Fruit fly (Drosophila melanogaster): ENCODE data around the gene CG13031.

Gene CG13031

DNA sequence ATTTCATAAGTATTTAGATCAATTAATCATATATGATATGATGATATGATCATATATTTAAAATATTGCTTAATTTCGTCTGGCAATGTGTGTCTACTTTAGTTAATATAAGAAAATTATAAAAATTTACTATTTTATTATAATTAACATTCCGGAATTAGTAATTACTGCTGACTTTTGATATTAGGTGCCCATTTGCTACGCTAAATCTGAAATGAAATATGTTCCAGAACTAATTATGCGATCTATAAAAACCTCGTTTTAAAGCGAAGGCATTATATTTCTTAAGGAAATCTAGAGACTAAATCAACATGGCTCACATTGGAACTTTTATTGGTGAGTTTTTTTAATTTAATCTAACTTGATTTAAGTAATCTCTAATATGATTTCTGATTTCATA lies 30.5 kb downstream of the CG13031 start, which contains the start of gene CG42852:
CG42852 (plus strand) TSS at position 301 of the 400 bp plus-strand sequence.
- TF ChIP-seq Dll (optimal IDR thresholded peaks at IDR 0.05) (no peak), pan (optimal IDR thresholded peaks at IDR 0.05) (no peak), CG8478 (optimal IDR thresholded peaks at IDR 0.05) (no peak), psq (optimal IDR thresholded peaks at IDR 0.05) (no peak), usp (GFP tag; optimal IDR thresholded peaks at IDR 0.05) (no peak), EcR (GFP tag; optimal IDR thresholded peaks at IDR 0.05) (no peak)

DNA sequence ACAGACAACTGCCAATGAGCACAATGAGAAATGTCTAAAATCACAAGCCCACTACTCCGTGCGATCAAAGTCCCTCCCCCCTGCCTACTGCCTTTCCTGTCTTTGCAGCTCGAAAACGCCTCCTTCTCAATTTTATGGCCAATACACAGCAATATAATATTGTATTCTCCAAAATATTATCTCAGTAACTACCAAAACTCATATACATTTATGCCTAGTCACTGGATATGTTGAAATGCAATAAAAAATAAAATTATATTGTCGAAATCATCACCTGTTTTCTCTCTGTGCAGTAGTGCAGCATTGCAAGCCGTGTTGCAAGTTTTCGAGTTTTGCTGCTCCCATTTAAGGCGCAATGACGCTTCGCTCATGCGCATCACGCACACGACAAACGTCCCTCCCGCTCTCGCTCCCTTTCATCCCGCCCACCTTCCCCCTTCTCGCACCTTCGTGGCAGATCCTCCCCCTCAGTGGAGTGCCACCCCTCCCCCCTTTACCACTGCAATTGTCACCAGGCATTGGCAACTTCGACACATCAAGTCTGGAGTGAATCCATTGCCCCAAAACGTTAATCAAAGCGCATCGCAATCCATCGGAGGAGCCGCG lies 33.9 kb downstream of the CG13031 start:
- TF ChIP-seq CG8478 (optimal IDR thresholded peaks at IDR 0.05) (no peak), psq (optimal IDR thresholded peaks at IDR 0.05) (no peak), pan (optimal IDR thresholded peaks at IDR 0.05) (no peak), Dll (optimal IDR thresholded peaks at IDR 0.05) (no peak), usp (GFP tag; optimal IDR thresholded peaks at IDR 0.05) (no peak), EcR (GFP tag; optimal IDR thresholded peaks at IDR 0.05) (no peak)

DNA sequence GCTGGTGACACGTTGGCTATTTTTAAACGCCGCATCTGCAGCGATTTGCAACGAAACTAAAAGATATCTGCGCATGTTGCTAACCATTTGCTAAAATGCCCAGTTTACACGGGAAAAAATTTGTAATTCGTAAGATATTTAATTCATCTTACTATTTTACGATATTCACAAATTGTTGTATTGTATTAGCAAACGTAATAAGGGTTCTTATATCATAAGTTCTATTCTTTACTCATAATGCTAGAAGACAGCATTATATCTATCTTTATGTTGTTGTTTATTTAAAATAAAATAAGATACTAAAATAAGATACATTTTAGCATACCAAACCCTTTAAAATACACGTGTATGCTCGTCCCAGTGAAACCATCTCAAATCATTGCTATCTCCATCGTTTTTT lies 34.8 kb downstream of the CG13031 start:
- TF ChIP-seq Dll (optimal IDR thresholded peaks at IDR 0.05) (no peak), EcR (GFP tag; optimal IDR thresholded peaks at IDR 0.05) (no peak), psq (optimal IDR thresholded peaks at IDR 0.05) (no peak), pan (optimal IDR thresholded peaks at IDR 0.05) (no peak), CG8478 (optimal IDR thresholded peaks at IDR 0.05) (no peak), usp (GFP tag; optimal IDR thresholded peaks at IDR 0.05) (no peak)

DNA sequence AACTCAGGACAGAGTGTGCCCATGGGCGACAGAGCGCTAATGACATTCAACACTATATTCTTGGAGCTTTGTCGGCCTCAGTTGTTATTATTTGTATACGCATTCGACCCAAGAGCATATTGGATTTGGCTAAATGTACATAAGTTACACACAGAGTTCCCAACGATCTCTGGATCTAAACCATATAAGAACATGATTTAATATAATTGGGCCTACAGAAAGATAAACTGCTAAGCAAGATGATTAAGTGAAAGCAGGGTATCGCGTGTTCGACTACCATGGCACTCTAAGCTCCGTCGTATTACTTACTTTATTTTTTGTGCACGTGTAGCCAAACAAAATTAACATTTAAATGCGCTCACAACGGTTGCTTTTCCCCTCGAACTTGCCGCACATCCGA lies 35.6 kb downstream of the CG13031 start:
- TF ChIP-seq usp (GFP tag; optimal IDR thresholded peaks at IDR 0.05) (no peak), Dll (optimal IDR thresholded peaks at IDR 0.05) (no peak), psq (optimal IDR thresholded peaks at IDR 0.05) (no peak), pan (optimal IDR thresholded peaks at IDR 0.05) (no peak), CG8478 (optimal IDR thresholded peaks at IDR 0.05) (no peak), EcR (GFP tag; optimal IDR thresholded peaks at IDR 0.05) (no peak)

DNA sequence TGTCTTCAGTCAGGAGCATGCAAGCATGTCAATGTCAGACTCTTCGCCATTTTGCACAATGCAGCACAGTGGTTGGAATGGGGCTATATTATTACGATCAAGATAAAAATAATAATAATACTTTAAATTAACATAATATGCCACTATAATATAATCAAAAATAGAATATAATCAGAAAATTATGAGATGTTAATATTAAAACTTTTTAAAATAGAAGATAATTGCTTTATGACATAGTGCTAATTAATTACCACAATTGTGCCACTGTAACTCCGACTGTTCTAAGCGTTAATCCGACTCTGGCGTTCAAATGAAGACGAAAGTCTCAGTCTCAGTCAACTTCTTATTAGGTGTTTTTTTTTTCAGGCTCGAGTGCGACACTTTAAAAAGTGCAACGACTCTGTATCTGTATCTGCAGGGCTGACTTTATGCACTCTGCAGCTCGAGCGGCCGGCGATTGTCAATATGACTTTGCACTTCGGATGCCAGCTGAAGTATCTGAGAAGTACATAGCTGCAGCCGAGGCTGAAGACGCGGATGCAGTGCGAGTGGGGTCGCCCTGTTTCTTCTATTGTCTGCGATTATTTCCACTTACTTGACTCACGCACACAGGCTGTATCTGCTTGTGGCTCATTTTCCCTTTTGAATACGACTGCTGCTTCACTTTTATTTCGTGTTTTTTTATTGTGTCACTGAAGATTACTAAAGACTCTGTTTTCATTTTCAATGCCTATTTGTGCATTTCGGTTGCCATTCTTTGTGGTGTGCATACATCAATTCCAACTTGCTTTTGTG lies 37.7 kb downstream of the CG13031 start:
- TF ChIP-seq usp (GFP tag; optimal IDR thresholded peaks at IDR 0.05) (no peak), EcR (GFP tag; optimal IDR thresholded peaks at IDR 0.05) (peak in 1 of 2 experiments; percentile 64), pan (optimal IDR thresholded peaks at IDR 0.05) (no peak)

DNA sequence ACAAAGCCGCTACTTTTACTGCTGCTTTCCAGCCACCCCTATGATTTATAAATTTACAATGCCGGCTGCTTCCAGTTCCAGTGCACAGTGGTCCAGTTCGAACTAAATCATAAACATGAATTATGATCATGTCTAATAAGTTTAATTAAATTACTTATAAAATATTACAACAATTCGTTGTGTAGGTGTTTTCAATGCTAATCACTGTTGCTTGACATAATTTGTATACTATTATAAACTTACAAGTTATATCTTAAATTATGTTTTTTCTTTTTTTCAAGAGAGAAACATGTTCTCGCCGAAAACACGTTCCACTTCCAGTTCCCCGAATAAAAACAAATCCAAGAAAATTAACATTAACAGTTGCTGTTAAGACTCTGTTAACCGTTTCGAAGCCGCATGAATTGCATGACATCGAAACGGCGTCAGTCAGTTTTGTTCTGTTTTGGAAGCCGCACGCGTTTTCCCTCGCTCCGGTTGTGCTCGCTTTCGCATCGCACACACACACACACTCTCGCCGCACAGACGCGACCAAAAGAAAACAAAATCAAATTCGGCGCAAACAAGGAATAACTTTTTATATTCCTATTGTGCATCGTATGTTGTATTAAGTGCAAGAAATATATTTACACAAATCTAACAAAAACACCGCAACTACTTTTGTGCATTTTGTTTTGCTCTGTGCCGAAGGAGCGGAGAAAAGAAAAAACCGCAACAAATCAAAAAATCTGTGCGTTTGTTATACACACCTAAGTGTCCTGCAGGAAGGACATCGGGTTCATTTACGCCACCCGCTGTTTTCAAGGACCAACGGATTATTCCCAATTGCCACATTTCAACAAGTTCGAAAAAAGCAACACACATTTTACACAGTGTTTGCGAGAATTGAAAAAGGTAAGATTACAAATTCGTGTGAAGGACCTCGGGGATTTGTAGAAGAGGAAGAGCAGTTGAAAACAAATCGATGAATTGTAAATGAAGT lies 41.3 kb downstream of the CG13031 start, which contains the start of gene Nrt:
Nrt (plus strand) TSS at position 426 of the 982 bp plus-strand sequence.
- TF ChIP-seq Dll (optimal IDR thresholded peaks at IDR 0.05) (no peak), CG8478 (optimal IDR thresholded peaks at IDR 0.05) (no peak), EcR (GFP tag; optimal IDR thresholded peaks at IDR 0.05) (no peak), pan (optimal IDR thresholded peaks at IDR 0.05) (no peak), psq (optimal IDR thresholded peaks at IDR 0.05) (no peak), usp (GFP tag; optimal IDR thresholded peaks at IDR 0.05) (no peak)

DNA sequence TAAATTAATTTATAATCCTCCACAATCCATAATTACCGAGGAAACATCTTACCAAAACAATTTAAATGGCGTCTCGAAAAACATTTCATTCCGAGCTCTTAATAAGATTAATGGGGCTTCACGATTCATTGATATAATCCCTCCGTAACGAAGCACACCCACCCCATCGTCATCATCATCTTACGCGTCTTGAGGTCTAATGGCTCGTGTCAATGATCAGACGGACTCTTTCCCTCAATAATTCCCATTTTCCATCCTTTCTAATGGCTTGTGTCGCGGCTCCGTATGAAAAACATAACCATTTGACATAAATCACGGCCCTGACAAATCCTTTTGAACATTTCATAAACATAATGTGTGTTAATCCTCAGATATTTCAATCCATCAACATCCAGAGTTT lies 42.2 kb downstream of the CG13031 start:
- TF ChIP-seq CG8478 (optimal IDR thresholded peaks at IDR 0.05) (no peak), EcR (GFP tag; optimal IDR thresholded peaks at IDR 0.05) (no peak), usp (GFP tag; optimal IDR thresholded peaks at IDR 0.05) (no peak), pan (optimal IDR thresholded peaks at IDR 0.05) (no peak), Dll (optimal IDR thresholded peaks at IDR 0.05) (no peak), psq (optimal IDR thresholded peaks at IDR 0.05) (no peak)

DNA sequence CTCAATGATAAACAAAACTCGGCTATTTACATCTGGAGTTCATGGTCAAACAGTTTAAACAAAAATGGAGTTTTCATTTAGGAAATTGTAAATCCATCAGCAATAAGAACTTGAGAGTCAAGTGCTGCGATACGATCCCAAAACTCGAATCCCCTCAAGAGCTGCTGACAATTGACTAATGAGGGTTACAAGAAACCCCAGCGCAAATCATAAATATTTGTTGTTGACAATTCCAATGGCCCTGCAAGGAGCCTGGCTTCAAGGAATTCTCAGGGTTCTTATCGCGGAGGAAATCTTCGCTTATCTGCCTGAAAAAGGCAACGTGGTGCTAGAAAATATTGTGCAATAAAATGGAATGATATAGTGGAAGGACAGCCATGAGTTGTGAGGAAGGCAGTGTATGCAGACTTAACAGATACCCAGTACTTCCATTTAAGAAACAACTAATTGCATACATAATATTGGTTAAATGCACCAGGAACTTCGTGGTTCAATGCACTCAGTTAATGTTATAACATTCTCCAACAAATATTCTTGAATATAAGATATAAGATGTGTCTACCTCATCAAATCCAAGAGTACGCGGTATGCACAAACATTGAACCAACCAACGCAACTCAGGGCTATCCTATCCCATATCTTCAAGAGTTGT lies 43.5 kb downstream of the CG13031 start:
- TF ChIP-seq pan (optimal IDR thresholded peaks at IDR 0.05), result no peak
- no peak for TF ChIP-seq Dll (optimal IDR thresholded peaks at IDR 0.05)
- TF ChIP-seq psq (optimal IDR thresholded peaks at IDR 0.05), result no peak
- no peak for TF ChIP-seq CG8478 (optimal IDR thresholded peaks at IDR 0.05)
- TF ChIP-seq usp (GFP tag; optimal IDR thresholded peaks at IDR 0.05), result no peak
- TF ChIP-seq EcR (GFP tag; optimal IDR thresholded peaks at IDR 0.05), result no peak

DNA sequence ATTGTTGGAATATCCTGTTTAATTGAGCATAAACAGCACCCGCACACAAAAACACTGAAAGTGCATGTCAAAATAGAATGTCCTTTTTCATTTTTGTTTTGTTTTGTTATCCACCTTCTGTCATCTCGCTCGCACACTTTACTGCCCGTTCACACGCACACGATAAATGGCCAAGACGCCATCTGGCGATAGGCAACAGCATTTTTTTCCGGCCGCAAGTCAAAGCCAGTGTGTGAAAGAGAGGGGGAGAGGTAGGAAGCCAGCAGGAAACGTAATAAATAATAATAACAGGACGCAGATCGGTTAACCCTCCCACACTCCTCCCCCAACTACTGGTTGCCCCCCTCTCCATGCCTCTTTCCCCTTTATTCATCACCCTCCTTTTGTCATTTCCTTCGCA lies 45.2 kb downstream of the CG13031 start:
- no peak for TF ChIP-seq EcR (GFP tag; optimal IDR thresholded peaks at IDR 0.05)
- TF ChIP-seq psq (optimal IDR thresholded peaks at IDR 0.05), result no peak
- TF ChIP-seq usp (GFP tag; optimal IDR thresholded peaks at IDR 0.05), result no peak
- no peak for TF ChIP-seq Dll (optimal IDR thresholded peaks at IDR 0.05)
- TF ChIP-seq pan (optimal IDR thresholded peaks at IDR 0.05), result no peak
- no peak for TF ChIP-seq CG8478 (optimal IDR thresholded peaks at IDR 0.05)

DNA sequence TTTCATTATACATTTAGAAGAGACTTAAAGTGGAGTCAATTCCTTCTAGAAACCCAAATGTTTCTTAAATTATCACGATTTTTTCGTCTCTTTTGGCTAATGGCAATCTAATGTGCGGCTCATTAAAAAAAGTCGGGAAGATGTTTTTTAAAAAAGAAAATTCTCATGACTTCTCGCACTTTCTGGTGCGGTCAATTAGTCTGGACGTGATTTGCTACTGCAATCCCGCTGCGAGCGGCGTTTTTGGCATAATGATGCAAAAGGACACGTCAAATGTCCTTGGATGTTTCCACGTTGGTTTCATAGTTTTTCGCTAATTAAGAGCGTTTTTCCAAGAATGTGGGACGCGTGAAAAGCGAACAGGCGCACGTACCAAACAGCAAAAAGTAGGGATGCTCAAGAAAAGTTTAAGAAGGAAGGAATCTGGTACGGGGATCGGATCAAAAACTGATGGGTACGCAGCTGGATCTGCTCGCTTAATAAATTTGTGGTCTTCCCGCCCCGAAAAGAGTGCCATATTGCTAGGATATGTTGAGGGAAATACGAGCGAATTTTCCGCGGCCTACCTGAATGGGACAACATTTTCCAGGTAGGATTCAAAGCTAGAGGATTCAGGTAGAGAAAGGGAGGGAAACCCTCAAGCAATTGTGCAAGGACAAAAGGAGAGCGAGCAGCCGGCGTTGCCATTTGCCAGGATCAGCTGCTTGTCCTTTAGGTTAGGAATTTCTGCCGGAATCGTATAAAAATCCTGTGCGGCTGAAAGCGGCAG lies 48.3 kb downstream of the CG13031 start:
- TF ChIP-seq pan (optimal IDR thresholded peaks at IDR 0.05), result no peak
- TF ChIP-seq EcR (GFP tag; optimal IDR thresholded peaks at IDR 0.05), result no peak
- TF ChIP-seq psq (optimal IDR thresholded peaks at IDR 0.05), result no peak
- TF ChIP-seq usp (GFP tag; optimal IDR thresholded peaks at IDR 0.05), result no peak
- TF ChIP-seq CG8478 (optimal IDR thresholded peaks at IDR 0.05), result no peak
- no peak for TF ChIP-seq Dll (optimal IDR thresholded peaks at IDR 0.05)

Data from whole organism.